Fruit fly (Drosophila melanogaster) whole organism: Measurements from ENCODE around the gene CG11050.

Experiments
- CG8478 ChIP-seq: fragments of >200 bp; optimal IDR thresholded peaks from 2 replicates; lab custom pipeline; 2018; ENCODE audit warnings: inconsistent platforms
- Dll ChIP-seq: fragments of >200 bp; optimal IDR thresholded peaks from 2 replicates; lab custom pipeline; 2017
- EcR ChIP-seq, 2 experiments: fragments of >200 bp; optimal IDR thresholded peaks; 2 replicates each; lab custom pipeline; 2017; ENCODE audit warnings: missing biosample characterization in 2 of 2, missing genetic modification characterization in 2 of 2, missing genetic modification reagents in 2 of 2
- pan ChIP-seq: fragments of >200 bp; optimal IDR thresholded peaks from 2 replicates; lab custom pipeline; 2017
- psq ChIP-seq: fragments of >200 bp; optimal IDR thresholded peaks from 2 replicates; lab custom pipeline; 2017
- usp ChIP-seq: fragments of >200 bp; optimal IDR thresholded peaks from 2 replicates; lab custom pipeline; 2017; ENCODE audit warnings: missing biosample characterization, missing genetic modification characterization, mixed read lengths

CG11050 gene

DNA sequence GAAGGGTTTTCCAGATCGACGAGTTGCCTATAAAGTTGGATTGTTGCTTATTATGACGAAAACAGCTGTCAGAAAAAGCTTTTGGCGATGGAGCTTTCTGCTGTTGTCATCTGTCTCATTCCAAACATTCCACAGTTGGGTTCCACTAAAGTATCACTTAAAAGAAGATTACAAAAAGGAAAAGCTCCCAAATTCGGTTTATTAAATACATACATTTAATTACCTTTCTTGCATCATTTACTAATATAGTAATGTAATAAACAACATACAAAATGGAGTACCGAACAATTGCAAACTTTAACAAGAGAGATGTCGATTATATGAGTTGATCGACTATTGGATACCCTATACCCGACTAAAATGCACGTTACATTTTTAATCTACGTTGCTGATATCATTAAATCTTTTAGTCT, 45.5 kb downstream of the CG11050 start, which contains the start of gene CG31633:
TSS of gene CG31633 (minus strand) at position 58 of the 413 bp plus-strand sequence.
- TF ChIP-seq CG8478 (lab: Kevin White, UChicago): no peak
- TF ChIP-seq usp (GFP tag; lab: Kevin White, UChicago): no peak
- no peak for TF ChIP-seq EcR (GFP tag; optimal IDR thresholded peaks at IDR 0.05; lab: Kevin White, UChicago)
- TF ChIP-seq psq (lab: Kevin White, UChicago): no peak
- no peak for TF ChIP-seq pan (lab: Kevin White, UChicago)
- TF ChIP-seq Dll: no peak

- TF ChIP-seq pan (lab: Kevin White, UChicago) (peak; percentile 54), Dll (no peak)
These were observed 47.3 kb downstream of the CG11050 start, which contains the start of the genes CG31636 and Ube4A for dm6 chr2L:6657969-6658748. Gene CG31636, minus strand, starts transcription at chr2L:6658152. Gene Ube4A, plus strand, starts transcription at chr2L:6658517.

dm6 chr2L:6663562-6664051, 52.8 kb downstream of the CG11050 start, which contains the start of the genes CG13771, CG34310 and cup:
Gene CG13771, minus strand, starts transcription at chr2L:6663612.
Gene CG34310, plus strand, starts transcription at chr2L:6663664.
Gene cup, plus strand, starts transcription at chr2L:6663664.
- TF ChIP-seq Dll (no peak), EcR (GFP tag; optimal IDR thresholded peaks at IDR 0.05; lab: Kevin White, UChicago) (no peak), psq (lab: Kevin White, UChicago) (no peak), usp (GFP tag; lab: Kevin White, UChicago) (no peak), pan (lab: Kevin White, UChicago) (no peak), CG8478 (lab: Kevin White, UChicago) (no peak)
